Worm (Caenorhabditis elegans) whole organism, young adult: Measurements from ENCODE around the gene prx-10.

Experiments used
- B0019.2 ChIP-seq: fragments of 200-800 bp; sonication (Bioruptor generic); conservative IDR thresholded peaks from 2 replicates; pipeline ENCODE4 v1.3.6; 2022; ENCODE audit warnings: missing genetic modification reagents, missing genetic modification characterization, missing compliant biosample characterization
- B0336.3 ChIP-seq: fragments of 200-800 bp; sonication (Bioruptor generic); IDR thresholded peaks from 2 replicates; pipeline ENCODE4 v1.3.6; 2022; ENCODE audit warnings: missing genetic modification characterization, missing compliant biosample characterization
- F55B11.4 ChIP-seq: sonication (generic microtip); optimal IDR thresholded peaks from 2 replicates; lab custom pipeline; 2016; ENCODE audit warnings: missing compliant biosample characterization, missing genetic modification characterization, borderline replicate concordance; ENCODE audit not compliant: insufficient read depth
- akir-1 ChIP-seq: fragments of 200-800 bp; sonication (Bioruptor generic); optimal IDR thresholded peaks from 2 replicates; lab custom pipeline; 2018; ENCODE audit warnings: mild to moderate bottlenecking, missing genetic modification characterization, moderate library complexity, missing compliant biosample characterization
- atf-7 ChIP-seq: sonication (generic microtip); optimal IDR thresholded peaks from 2 replicates; lab custom pipeline; 2017; ENCODE audit warnings: mild to moderate bottlenecking, missing genetic modification characterization, missing compliant biosample characterization
- attf-3 ChIP-seq: fragments of 200-800 bp; sonication (Bioruptor generic); conservative IDR thresholded peaks from 2 replicates; pipeline ENCODE4 v1.3.6; 2022; ENCODE audit warnings: missing genetic modification reagents, missing genetic modification characterization, missing compliant biosample characterization
- bed-1 ChIP-seq: fragments of 200-800 bp; sonication (Bioruptor generic); IDR thresholded peaks from 2 replicates; pipeline ENCODE4 v1.3.6; 2022; ENCODE audit warnings: missing genetic modification reagents, missing genetic modification characterization, missing compliant biosample characterization
- cebp-1 ChIP-seq, 2 experiments: fragments of 200-800 bp in 1 of 2; sonication (Bioruptor generic) in 1 of 2; sonication (generic microtip) in 1 of 2; IDR thresholded peaks in 1 of 2; optimal IDR thresholded peaks in 1 of 2; 2 replicates each; pipeline versions ENCODE4 v1.3.6 to Lab custom; 2017 to 2022; ENCODE audit warnings: missing compliant biosample characterization in 2 of 2, missing genetic modification characterization in 2 of 2, mild to moderate bottlenecking in 1 of 2, missing genetic modification reagents in 1 of 2, moderate library complexity in 1 of 2
- ceh-79 ChIP-seq: sonication (generic microtip); optimal IDR thresholded peaks from 2 replicates; lab custom pipeline; 2017; ENCODE audit warnings: mild to moderate bottlenecking, missing genetic modification characterization, missing compliant biosample characterization
- ceh-91 ChIP-seq: fragments of 200-800 bp; sonication (Bioruptor generic); IDR thresholded peaks from 2 replicates; pipeline ENCODE4 v1.3.6; 2022; ENCODE audit warnings: missing genetic modification reagents, missing genetic modification characterization, missing compliant biosample characterization
- chd-7 ChIP-seq: sonication (generic microtip); optimal IDR thresholded peaks from 2 replicates; lab custom pipeline; 2016; ENCODE audit warnings: mild to moderate bottlenecking, missing genetic modification characterization, moderate library complexity, missing compliant biosample characterization
- dox-1 ChIP-seq: fragments of 200-800 bp; sonication (Bioruptor generic); IDR thresholded peaks from 2 replicates; pipeline ENCODE4 v1.3.6; 2022; ENCODE audit warnings: missing genetic modification reagents, missing genetic modification characterization, missing compliant biosample characterization
- dpl-1 ChIP-seq: fragments of 150-350 bp; optimal IDR thresholded peaks from 2 replicates; lab custom pipeline; 2014; ENCODE audit warnings: missing biosample characterization, missing genetic modification reagents, missing genetic modification characterization
- ets-4 ChIP-seq: fragments of 200-800 bp; sonication (Bioruptor generic); optimal IDR thresholded peaks from 2 replicates; lab custom pipeline; 2018; ENCODE audit warnings: mild to moderate bottlenecking, missing genetic modification characterization, missing compliant biosample characterization
- him-1 ChIP-seq: sonication (generic microtip); optimal IDR thresholded peaks from 2 replicates; lab custom pipeline; 2016; ENCODE audit warnings: missing genotype, missing genetic modification reagents, missing genetic modification characterization, missing compliant biosample characterization
- hrde-1 ChIP-seq: sonication (generic microtip); optimal IDR thresholded peaks from 2 replicates; lab custom pipeline; 2016; ENCODE audit warnings: missing genetic modification characterization, mild to moderate bottlenecking, missing compliant biosample characterization, moderate library complexity, missing genotype, missing genetic modification reagents, borderline replicate concordance
- hsf-1 ChIP-seq: fragments of 200-800 bp; sonication (Bioruptor generic); IDR thresholded peaks from 2 replicates; pipeline ENCODE4 v1.3.6; 2022; ENCODE audit warnings: missing genetic modification reagents, missing genetic modification characterization, missing compliant biosample characterization
- lir-1 ChIP-seq: fragments of 200-800 bp; sonication (Bioruptor generic); conservative IDR thresholded peaks from 2 replicates; pipeline ENCODE4 v1.3.6; 2022; ENCODE audit warnings: missing genetic modification reagents, missing genetic modification characterization, missing compliant biosample characterization
- madf-6 ChIP-seq: fragments of 200-800 bp; sonication (Bioruptor generic); IDR thresholded peaks from 2 replicates; pipeline ENCODE4 v1.3.6; 2022; ENCODE audit warnings: missing genetic modification reagents, missing genetic modification characterization, missing compliant biosample characterization
- madf-8 ChIP-seq: fragments of 200-800 bp; sonication (Bioruptor generic); conservative IDR thresholded peaks from 2 replicates; pipeline ENCODE4 v1.3.6; 2022; ENCODE audit warnings: missing genetic modification reagents, missing genetic modification characterization, missing compliant biosample characterization
- mel-28 ChIP-seq: sonication (generic microtip); optimal IDR thresholded peaks from 2 replicates; lab custom pipeline; 2016; ENCODE audit warnings: borderline replicate concordance, mild to moderate bottlenecking, missing genetic modification characterization, missing compliant biosample characterization
- mes-4 ChIP-seq: sonication (generic microtip); optimal IDR thresholded peaks from 2 replicates; lab custom pipeline; 2016; ENCODE audit warnings: missing genotype, missing genetic modification characterization, missing compliant biosample characterization
- nhr-179 ChIP-seq: sonication (generic microtip); optimal IDR thresholded peaks from 2 replicates; lab custom pipeline; 2016; ENCODE audit warnings: mild to moderate bottlenecking, missing genetic modification characterization, missing compliant biosample characterization
- rcor-1 ChIP-seq: fragments of 200-800 bp; sonication (Bioruptor generic); IDR thresholded peaks from 2 replicates; pipeline ENCODE4 v1.3.6; 2022; ENCODE audit warnings: missing genetic modification reagents, missing genetic modification characterization, missing compliant biosample characterization
- rpc-1 ChIP-seq, 2 experiments: fragments of 150-350 bp in 1 of 2; sonication (generic microtip) in 1 of 2; optimal IDR thresholded peaks; 2 replicates each; lab custom pipeline; 2014 to 2018; ENCODE audit warnings: missing biosample characterization in 1 of 2, missing genetic modification characterization in 1 of 2, missing genetic modification reagents in 1 of 2, missing genotype in 1 of 2
- sdz-38 ChIP-seq: sonication (generic microtip); optimal IDR thresholded peaks from 2 replicates; lab custom pipeline; 2016; ENCODE audit warnings: missing genotype, missing genetic modification characterization, missing compliant biosample characterization
- snpc-1.3 ChIP-seq: sonication (generic microtip); optimal IDR thresholded peaks from 2 replicates; lab custom pipeline; 2017; ENCODE audit warnings: missing genetic modification characterization, mild to moderate bottlenecking, missing compliant biosample characterization, antibody characterized with exemption, moderate library complexity, missing genotype, missing genetic modification reagents; ENCODE audit not compliant: insufficient read depth
- sptf-2 ChIP-seq: fragments of 200-800 bp; sonication (Bioruptor generic); optimal IDR thresholded peaks from 2 replicates; lab custom pipeline; 2018; ENCODE audit warnings: mild to moderate bottlenecking, missing genetic modification characterization, missing compliant biosample characterization
- tlf-1 ChIP-seq: fragments of 200-800 bp; sonication (Bioruptor generic); optimal IDR thresholded peaks from 2 replicates; lab custom pipeline; 2018; ENCODE audit warnings: mild to moderate bottlenecking, missing genetic modification characterization, missing compliant biosample characterization
- unc-62 ChIP-seq: fragments of 150-350 bp; optimal IDR thresholded peaks from 2 replicates; lab custom pipeline; 2014; ENCODE audit warnings: missing biosample characterization, missing genetic modification reagents, missing genetic modification characterization
- zfh-2 ChIP-seq: fragments of 200-800 bp; sonication (Bioruptor generic); conservative IDR thresholded peaks from 2 replicates; pipeline ENCODE4 v1.3.6; 2022; ENCODE audit warnings: missing genetic modification reagents, missing genetic modification characterization, missing compliant biosample characterization

prx-10 gene

DNA sequence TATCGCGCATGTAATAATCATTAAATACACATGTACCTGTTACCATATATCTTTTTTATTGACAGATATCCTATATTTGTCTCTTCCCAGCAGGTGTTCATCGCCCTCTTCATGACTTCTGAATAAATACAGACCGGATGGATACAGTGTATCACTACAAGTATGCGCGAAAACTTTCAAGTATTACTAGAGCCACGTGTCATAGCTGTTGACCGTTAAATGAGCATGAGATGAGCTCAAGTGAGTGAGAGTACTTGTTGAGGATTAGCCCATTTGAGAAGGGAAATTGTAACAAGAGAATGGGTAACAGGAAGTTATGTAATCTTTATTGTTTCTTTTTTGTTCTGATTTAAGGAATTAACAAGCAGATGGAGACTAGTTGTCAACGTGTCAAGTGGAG is 8.9 kb downstream of the prx-10 start:
- no peak for TF ChIP-seq mes-4 (tag; lab: Kevin White, UChicago)

- TF ChIP-seq rpc-1 (optimal IDR thresholded peaks at IDR 0.05; lab: Kevin White, UChicago) (no peak), rpc-1 (tag; optimal IDR thresholded peaks at IDR 0.05; lab: Kevin White, UChicago) (no peak), unc-62 (no peak), ceh-79 (tag; lab: Kevin White, UChicago) (no peak), madf-6 (GFP tag; lab: Robert Waterston, UW) (no peak), snpc-1.3 (tag; lab: Kevin White, UChicago) (no peak), bed-1 (GFP tag; lab: Robert Waterston, UW) (no peak), sptf-2 (GFP tag; lab: Kevin White, UChicago) (no peak), zfh-2 (GFP tag; lab: Robert Waterston, UW) (no peak), madf-8 (GFP tag; lab: Robert Waterston, UW) (no peak), dpl-1 (GFP tag; lab: Kevin White, UChicago) (no peak), hrde-1 (tag; lab: Kevin White, UChicago) (no peak), akir-1 (GFP tag; lab: Kevin White, UChicago) (no peak), B0336.3 (GFP tag; lab: Robert Waterston, UW) (no peak), mel-28 (tag; lab: Kevin White, UChicago) (no peak), lir-1 (GFP tag; lab: Robert Waterston, UW) (no peak), attf-3 (no peak), nhr-179 (tag; lab: Kevin White, UChicago) (no peak), sdz-38 (tag; lab: Kevin White, UChicago) (no peak), dox-1 (GFP tag; lab: Robert Waterston, UW) (no peak)
- TF ChIP-seq, all 124 proteins: peak for 0
Observed at ce11 chrIII:5248706-5249105, 12.5 kb downstream of the prx-10 start.

DNA sequence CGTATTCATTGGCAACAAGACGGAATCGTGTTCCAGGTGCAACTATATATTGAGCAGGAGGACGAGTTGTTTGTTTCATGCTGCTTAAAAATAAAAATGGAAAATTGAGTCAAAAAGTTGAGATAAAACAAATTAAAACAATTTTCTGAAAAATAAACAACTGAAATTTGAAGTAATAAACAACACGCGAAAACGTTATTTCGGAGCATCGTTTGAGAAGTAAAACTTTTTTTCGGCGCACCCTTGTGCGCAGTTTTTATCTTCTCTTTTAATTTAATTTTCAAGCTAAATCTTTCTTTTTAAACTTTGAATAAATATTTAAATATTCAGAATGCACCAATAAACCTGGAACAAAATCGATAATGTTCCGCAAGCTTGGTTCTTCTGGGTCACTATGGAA is 17.9 kb downstream of the prx-10 start, which contains the start of the genes sumv-1 and gop-1:
Gene sumv-1, minus strand, starts transcription at position 80 of the 400 bp plus-strand sequence.
Gene gop-1, plus strand, starts transcription at position 331 of the 400 bp plus-strand sequence.
- TF ChIP-seq nhr-179 (tag; lab: Kevin White, UChicago) = no peak
- TF ChIP-seq attf-3 = peak; percentile 83
- TF ChIP-seq B0019.2 (GFP tag; lab: Robert Waterston, UW) = no peak
- no peak for TF ChIP-seq cebp-1 (GFP tag; IDR thresholded peaks at IDR 0.05; lab: Robert Waterston, UW)
- no peak for TF ChIP-seq cebp-1 (tag; optimal IDR thresholded peaks at IDR 0.05; lab: Kevin White, UChicago)
- no peak for TF ChIP-seq him-1
- TF ChIP-seq hsf-1 (GFP tag; lab: Robert Waterston, UW) = no peak
- no peak for TF ChIP-seq ets-4 (GFP tag; lab: Kevin White, UChicago)
- TF ChIP-seq madf-8 (GFP tag; lab: Robert Waterston, UW) = no peak

- TF ChIP-seq chd-7 (tag; lab: Kevin White, UChicago) = no peak
- TF ChIP-seq F55B11.4 (tag; lab: Kevin White, UChicago) = no peak
- TF ChIP-seq tlf-1 (GFP tag; lab: Kevin White, UChicago) = no peak
- no peak for TF ChIP-seq atf-7
- TF ChIP-seq ceh-91 (GFP tag; lab: Robert Waterston, UW) = no peak
- TF ChIP-seq rcor-1 = no peak
Observed at ce11 chrIII:5258918-5259317, 22.7 kb downstream of the prx-10 start, which contains the start of gene gop-2. Gene gop-2 (plus strand): TSS chrIII:5259023.
